Fruit fly (Drosophila melanogaster) whole organism, embryonic: Measurements from ENCODE around the gene Prp3.

Experiments
- Aef1 ChIP-seq: fragments of 200-800 bp; sonication (Bioruptor generic); IDR thresholded peaks from 3 replicates; pipeline ENCODE4 v1.3.6; 2022; ENCODE audit warnings: missing biosample characterization, missing genetic modification characterization
- BEAF-32 ChIP-seq: fragments of 200-800 bp; sonication (Bioruptor generic); optimal IDR thresholded peaks from 3 replicates; lab custom pipeline; 2017; ENCODE audit warnings: missing biosample characterization, missing genetic modification characterization, mild to moderate bottlenecking, moderate library complexity, missing genetic modification reagents
- CG10209 ChIP-seq: fragments of 200-800 bp; sonication (Bioruptor generic); optimal IDR thresholded peaks from 3 replicates; lab custom pipeline; 2017; ENCODE audit warnings: missing biosample characterization, mild to moderate bottlenecking, missing genetic modification characterization, missing genetic modification reagents
- CG13775 ChIP-seq: fragments of 200-800 bp; sonication (Bioruptor generic); optimal IDR thresholded peaks from 3 replicates; lab custom pipeline; 2017; ENCODE audit warnings: missing biosample characterization, mild to moderate bottlenecking, missing genetic modification characterization
- CG14710 ChIP-seq: fragments of 200-800 bp; sonication (Bioruptor generic); optimal IDR thresholded peaks from 3 replicates; lab custom pipeline; 2019; ENCODE audit warnings: missing biosample characterization, mild to moderate bottlenecking, missing genetic modification characterization, moderate library complexity
- CG14965 ChIP-seq: fragments of 200-800 bp; sonication (Bioruptor generic); optimal IDR thresholded peaks from 2 replicates; lab custom pipeline; 2016; ENCODE audit warnings: missing biosample characterization, missing genetic modification characterization, borderline replicate concordance
- CG17186 ChIP-seq: fragments of 200-800 bp; sonication (Bioruptor generic); optimal IDR thresholded peaks from 3 replicates; lab custom pipeline; 2017; ENCODE audit warnings: missing biosample characterization, missing genetic modification reagents, missing genetic modification characterization
- CG17328 ChIP-seq: fragments of 200-800 bp; sonication (Bioruptor generic); IDR thresholded peaks from 2 replicates; pipeline ENCODE4 v1.3.6; 2022; ENCODE audit warnings: missing biosample characterization, missing genetic modification characterization
- CG18262 ChIP-seq: fragments of 200-800 bp; optimal IDR thresholded peaks from 3 replicates; lab custom pipeline; 2019; ENCODE audit warnings: missing biosample characterization, mild to moderate bottlenecking, missing genetic modification characterization, moderate library complexity
- CG2120 ChIP-seq: fragments of 200-800 bp; sonication (Bioruptor generic); optimal IDR thresholded peaks from 3 replicates; lab custom pipeline; 2016; ENCODE audit warnings: missing biosample characterization, missing genetic modification characterization
- CG2199 ChIP-seq: fragments of 200-800 bp; sonication (Bioruptor generic); IDR thresholded peaks from 3 replicates; pipeline ENCODE4 v1.3.6; 2022; ENCODE audit warnings: missing biosample characterization, missing genetic modification characterization
- CG31365 ChIP-seq: fragments of 200-800 bp; sonication (Bioruptor generic); optimal IDR thresholded peaks from 2 replicates; lab custom pipeline; 2018; ENCODE audit warnings: missing biosample characterization, mild to moderate bottlenecking, missing genetic modification characterization
- CG34422 ChIP-seq: fragments of 200-800 bp; sonication (Bioruptor generic); IDR thresholded peaks from 3 replicates; pipeline ENCODE4 v1.3.6; 2022; ENCODE audit warnings: missing biosample characterization, missing genetic modification characterization
- CG4282 ChIP-seq: fragments of 200-800 bp; sonication (Bioruptor generic); optimal IDR thresholded peaks from 2 replicates; lab custom pipeline; 2016; ENCODE audit warnings: missing biosample characterization, missing genetic modification characterization
- CG5953 ChIP-seq: fragments of 200-800 bp; sonication (Bioruptor generic); IDR thresholded peaks from 2 replicates; pipeline ENCODE4 v1.3.6; 2022; ENCODE audit warnings: missing biosample characterization, missing genetic modification characterization
- CG6175 ChIP-seq: fragments of 200-800 bp; sonication (Bioruptor generic); IDR thresholded peaks from 3 replicates; pipeline ENCODE4 v1.3.6; 2022; ENCODE audit warnings: missing biosample characterization, missing genetic modification characterization
- CG6254 ChIP-seq: fragments of 200-800 bp; sonication (Bioruptor generic); optimal IDR thresholded peaks from 3 replicates; lab custom pipeline; 2017; ENCODE audit warnings: mild to moderate bottlenecking, missing biosample characterization, missing genetic modification reagents, missing genetic modification characterization
- CG6689 ChIP-seq: fragments of 200-800 bp; sonication (Bioruptor generic); IDR thresholded peaks from 2 replicates; pipeline ENCODE4 v1.3.6; 2022; ENCODE audit warnings: missing biosample characterization, missing genetic modification characterization
- CG8290 ChIP-seq, 3 experiments: fragments of 200-800 bp; sonication (Bioruptor generic); optimal IDR thresholded peaks; 2 replicates each; lab custom pipeline; 2016 to 2019; ENCODE audit warnings: missing biosample characterization in 3 of 3, missing genetic modification characterization in 3 of 3, mild to moderate bottlenecking in 2 of 3, moderate library complexity in 1 of 3
- CG9876 ChIP-seq: fragments of 200-800 bp; sonication (Bioruptor generic); optimal IDR thresholded peaks from 2 replicates; lab custom pipeline; 2016; ENCODE audit warnings: missing biosample characterization, missing genetic modification characterization
- CG9932 ChIP-seq: fragments of 200-800 bp; sonication (Bioruptor generic); IDR thresholded peaks from 2 replicates; pipeline ENCODE4 v1.3.6; 2022; ENCODE audit warnings: missing biosample characterization, missing genetic modification characterization
- Dref ChIP-seq: fragments of 200-800 bp; sonication (Bioruptor generic); IDR thresholded peaks from 2 replicates; pipeline ENCODE4 v1.3.6; 2022; ENCODE audit warnings: missing biosample characterization, missing genetic modification characterization
- Elba2 ChIP-seq: fragments of 200-800 bp; sonication (Bioruptor generic); optimal IDR thresholded peaks from 3 replicates; lab custom pipeline; 2016; ENCODE audit warnings: missing biosample characterization, missing genetic modification characterization
- HLH3B ChIP-seq: fragments of 200-800 bp; sonication (Bioruptor generic); IDR thresholded peaks from 2 replicates; pipeline ENCODE4 v1.3.6; 2022; ENCODE audit warnings: missing biosample characterization, missing genetic modification characterization
- Hmr ChIP-seq: fragments of 200-800 bp; sonication (Bioruptor generic); optimal IDR thresholded peaks from 3 replicates; lab custom pipeline; 2017; ENCODE audit warnings: mild to moderate bottlenecking, missing biosample characterization, missing genetic modification reagents, missing genetic modification characterization
- Hr51 ChIP-seq, 2 experiments: fragments of 200-800 bp; sonication (Bioruptor generic); optimal IDR thresholded peaks; 2 replicates in 1 of 2; 3 replicates in 1 of 2; lab custom pipeline; 2016 to 2018; ENCODE audit warnings: missing biosample characterization in 2 of 2, missing genetic modification characterization in 2 of 2, mild to moderate bottlenecking in 1 of 2, moderate library complexity in 1 of 2
- Lim3 ChIP-seq: fragments of 200-800 bp; sonication (Bioruptor generic); IDR thresholded peaks from 2 replicates; pipeline ENCODE4 v1.3.6; 2022; ENCODE audit warnings: missing biosample characterization, missing genetic modification characterization
- Max ChIP-seq: fragments of 200-800 bp; sonication (Bioruptor generic); optimal IDR thresholded peaks from 2 replicates; lab custom pipeline; 2016; ENCODE audit warnings: missing biosample characterization, mild to moderate bottlenecking, missing genetic modification characterization
- Med ChIP-seq: fragments of 200-800 bp; sonication (Bioruptor generic); peaks from one replicate; lab custom pipeline; 2016; ENCODE audit warnings: missing biosample characterization, missing genetic modification characterization, mild to moderate bottlenecking, inconsistent platforms, moderate library complexity
- Six4 ChIP-seq: fragments of 200-800 bp; sonication (Bioruptor generic); optimal IDR thresholded peaks from 2 replicates; lab custom pipeline; 2016; ENCODE audit warnings: missing biosample characterization, missing genetic modification characterization
- Spps ChIP-seq: fragments of 200-800 bp; sonication (Bioruptor generic); optimal IDR thresholded peaks from 2 replicates; lab custom pipeline; 2018; ENCODE audit warnings: missing biosample characterization, mild to moderate bottlenecking, missing genetic modification characterization
- Trl ChIP-seq, 3 experiments: fragments of >200 bp in 2 of 3; fragments of 200-800 bp in 1 of 3; sonication (Bioruptor generic) in 1 of 3; optimal IDR thresholded peaks; 2 replicates in 1 of 3; 3 replicates in 2 of 3; lab custom pipeline; 2016 to 2017; ENCODE audit warnings: missing biosample characterization in 1 of 3, missing genetic modification characterization in 1 of 3
- amos ChIP-seq: fragments of 200-800 bp; sonication (Bioruptor generic); IDR thresholded peaks from 2 replicates; pipeline ENCODE4 v1.3.6; 2022; ENCODE audit warnings: missing biosample characterization, missing genetic modification characterization; ENCODE audit not compliant: partially characterized antibody
- bcd ChIP-seq: fragments of 200-800 bp; sonication (Bioruptor generic); optimal IDR thresholded peaks from 2 replicates; lab custom pipeline; 2017; ENCODE audit warnings: missing biosample characterization, mild to moderate bottlenecking, missing genetic modification characterization
- chif ChIP-seq, 2 experiments: fragments of 200-800 bp; sonication (Bioruptor generic); optimal IDR thresholded peaks; 3 replicates each; lab custom pipeline; 2016; ENCODE audit warnings: missing biosample characterization in 2 of 2, missing genetic modification characterization in 2 of 2
- chm ChIP-seq: fragments of 200-800 bp; sonication (Bioruptor generic); IDR thresholded peaks from 2 replicates; pipeline ENCODE4 v1.3.6; 2022; ENCODE audit warnings: missing biosample characterization, missing genetic modification characterization
- crc ChIP-seq: fragments of 200-800 bp; sonication (Bioruptor generic); optimal IDR thresholded peaks from 2 replicates; lab custom pipeline; 2016; ENCODE audit warnings: missing biosample characterization, missing genetic modification characterization
- exex ChIP-seq: fragments of 200-800 bp; sonication (Bioruptor generic); optimal IDR thresholded peaks from 4 replicates; lab custom pipeline; 2018; ENCODE audit warnings: missing biosample characterization, mild to moderate bottlenecking, missing genetic modification characterization, moderate library complexity
- gfzf ChIP-seq: fragments of 200-800 bp; sonication (Bioruptor generic); optimal IDR thresholded peaks from 2 replicates; lab custom pipeline; 2016; ENCODE audit warnings: missing biosample characterization, mild to moderate bottlenecking, missing genetic modification characterization, moderate library complexity
- hb ChIP-seq: fragments of 200-800 bp; sonication (Bioruptor generic); IDR thresholded peaks from 3 replicates; pipeline ENCODE4 v1.3.6; 2022; ENCODE audit warnings: missing biosample characterization, missing genetic modification characterization; ENCODE audit not compliant: partially characterized antibody
- prd ChIP-seq, 3 experiments: fragments of >200 bp in 2 of 3; fragments of 200-800 bp in 1 of 3; sonication (Bioruptor generic) in 1 of 3; optimal IDR thresholded peaks in 2 of 3; IDR thresholded peaks in 1 of 3; 2 replicates in 2 of 3; 3 replicates in 1 of 3; pipeline versions ENCODE4 v1.3.6 to Lab custom; 2017 to 2022; ENCODE audit warnings: missing biosample characterization in 1 of 3, missing genetic modification characterization in 1 of 3
- sd ChIP-seq: fragments of 200-800 bp; sonication (Bioruptor generic); optimal IDR thresholded peaks from 3 replicates; lab custom pipeline; 2018; ENCODE audit warnings: missing biosample characterization, mild to moderate bottlenecking, missing genetic modification characterization, moderate library complexity
- sisA ChIP-seq: fragments of 200-800 bp; sonication (Bioruptor generic); IDR thresholded peaks from 2 replicates; pipeline ENCODE4 v1.3.6; 2022; ENCODE audit warnings: missing biosample characterization, missing genetic modification characterization
- slou ChIP-seq: fragments of 200-800 bp; sonication (Bioruptor generic); optimal IDR thresholded peaks from 3 replicates; lab custom pipeline; 2016; ENCODE audit warnings: missing biosample characterization, missing genetic modification characterization
- stwl ChIP-seq: fragments of 200-800 bp; sonication (Bioruptor generic); optimal IDR thresholded peaks from 3 replicates; lab custom pipeline; 2018; ENCODE audit warnings: missing biosample characterization, mild to moderate bottlenecking, missing genetic modification characterization, moderate library complexity
- tgo ChIP-seq: fragments of 200-800 bp; sonication (Bioruptor generic); IDR thresholded peaks from 3 replicates; pipeline ENCODE4 v1.3.6; 2022; ENCODE audit warnings: missing biosample characterization, missing genetic modification characterization
- ttk ChIP-seq: fragments of 200-800 bp; sonication (Bioruptor generic); IDR thresholded peaks from 2 replicates; pipeline ENCODE4 v2.1.2; 2022; ENCODE audit warnings: missing biosample characterization, missing genetic modification characterization

Prp3 gene

dm6 chr3L:19909234-19910053 is 656 bp upstream of the Prp3 start (continued):
- TF ChIP-seq Trl (optimal IDR thresholded peaks at IDR 0.05; lab: Kevin White, UChicago): no peak
- TF ChIP-seq Trl (GFP tag; optimal IDR thresholded peaks at IDR 0.05; lab: Kevin White, UChicago): no peak
- peak; percentile 54 for TF ChIP-seq BEAF-32 (GFP tag; lab: Kevin White, UChicago)
- TF ChIP-seq tgo (GFP tag; lab: Robert Waterston, UW): no peak
- no peak for TF ChIP-seq crc (GFP tag; lab: Kevin White, UChicago)
- no peak for TF ChIP-seq hb
- TF ChIP-seq CG17328 (GFP tag; lab: Robert Waterston, UW): peak; percentile 32; the same call in 1 of the 2 replicates
- no peak for TF ChIP-seq exex (tag; lab: Kevin White, UChicago)
- TF ChIP-seq CG14710: peak; percentile 65
- TF ChIP-seq Max: no peak
- TF ChIP-seq bcd (GFP tag; lab: Kevin White, UChicago): no peak
- no peak for TF ChIP-seq CG9876 (GFP tag; lab: Kevin White, UChicago)
- peak in 1 of 2 experiments; percentile 25 for TF ChIP-seq Hr51 (GFP tag; optimal IDR thresholded peaks at IDR 0.05; lab: Kevin White, UChicago)
- no peak for TF ChIP-seq CG2120 (GFP tag; lab: Kevin White, UChicago)
- no peak for TF ChIP-seq CG31365 (tag; lab: Kevin White, UChicago)
- TF ChIP-seq HLH3B (GFP tag; lab: Robert Waterston, UW): no peak
- no peak for TF ChIP-seq CG10209 (GFP tag; lab: Kevin White, UChicago)
- no peak for TF ChIP-seq CG6689 (GFP tag; lab: Robert Waterston, UW)
- no peak for TF ChIP-seq Lim3
- no peak for TF ChIP-seq Spps (tag; lab: Kevin White, UChicago)
- TF ChIP-seq sd (tag; lab: Kevin White, UChicago): peak; percentile 14
- no peak for TF ChIP-seq prd (optimal IDR thresholded peaks at IDR 0.05; lab: Kevin White, UChicago)
- no peak for TF ChIP-seq prd (GFP tag; IDR thresholded peaks at IDR 0.05; lab: Robert Waterston, UW)
- TF ChIP-seq Med (GFP tag; lab: Kevin White, UChicago): peak; percentile 89
- no peak for TF ChIP-seq CG6254 (GFP tag; lab: Kevin White, UChicago)
- no peak for TF ChIP-seq CG6175 (GFP tag; lab: Robert Waterston, UW)
- TF ChIP-seq gfzf (GFP tag; lab: Kevin White, UChicago): peak; percentile 92
- TF ChIP-seq chm: peak; percentile 60; the same call in 1 of the 2 replicates
- TF ChIP-seq CG34422: peak; percentile 9; the same call in 1 of the 3 replicates
- peak; percentile 54 for TF ChIP-seq Hmr
- peak; percentile 51 for TF ChIP-seq Dref (GFP tag; lab: Robert Waterston, UW)
- no peak for TF ChIP-seq chif (GFP tag; optimal IDR thresholded peaks at IDR 0.05; lab: Kevin White, UChicago)
- no peak for TF ChIP-seq CG5953 (GFP tag; lab: Robert Waterston, UW)
- no peak for TF ChIP-seq Six4 (GFP tag; lab: Kevin White, UChicago)
- TF ChIP-seq slou (GFP tag; lab: Kevin White, UChicago): no peak
- peak; percentile 55 for TF ChIP-seq Elba2
- TF ChIP-seq CG2199 (GFP tag; lab: Robert Waterston, UW): peak; percentile 9; the same call in 1 of the 3 replicates
- TF ChIP-seq CG17186: peak; percentile 11
- TF ChIP-seq CG14965 (GFP tag; lab: Kevin White, UChicago): no peak
- no peak for TF ChIP-seq CG8290 (GFP tag; optimal IDR thresholded peaks at IDR 0.05; lab: Kevin White, UChicago)
- TF ChIP-seq CG8290 (tag; optimal IDR thresholded peaks at IDR 0.05; lab: Kevin White, UChicago): no peak
- TF ChIP-seq stwl (tag; lab: Kevin White, UChicago): peak; percentile 71
- no peak for TF ChIP-seq CG18262 (tag; lab: Kevin White, UChicago)
- peak; percentile 42; the same call in 1 of the 2 replicates for TF ChIP-seq amos (GFP tag; lab: Robert Waterston, UW)
- no peak for TF ChIP-seq sisA (GFP tag; lab: Robert Waterston, UW)
- no peak for TF ChIP-seq Aef1
- TF ChIP-seq ttk: no peak
- TF ChIP-seq CG4282 (GFP tag; lab: Kevin White, UChicago): no peak
- peak; percentile 39 for TF ChIP-seq CG9932 (GFP tag; lab: Robert Waterston, UW)
- no peak for TF ChIP-seq CG13775 (GFP tag; lab: Kevin White, UChicago)
